Worm (Caenorhabditis elegans) whole organism, young adult: ENCODE measurements around the gene T10B5.7.

Experiments
- B0336.3 ChIP-seq: fragments of 200-800 bp; sonication (Bioruptor generic); IDR thresholded peaks from 2 replicates; pipeline ENCODE4 v1.3.6; 2022; ENCODE audit warnings: missing genetic modification characterization, missing compliant biosample characterization
- C06A6.2 ChIP-seq: fragments of 200-800 bp; sonication (Bioruptor generic); conservative IDR thresholded peaks from 2 replicates; pipeline ENCODE4 v1.3.6; 2022; ENCODE audit warnings: missing genetic modification characterization, missing compliant biosample characterization
- D2030.7 ChIP-seq: fragments of 200-800 bp; sonication (Bioruptor generic); IDR thresholded peaks from 2 replicates; pipeline ENCODE4 v1.3.6; 2022; ENCODE audit warnings: missing genetic modification reagents, missing genetic modification characterization, missing compliant biosample characterization
- F10E7.11 ChIP-seq: sonication (generic microtip); optimal IDR thresholded peaks from 2 replicates; lab custom pipeline; 2017; ENCODE audit warnings: mild to moderate bottlenecking, missing genetic modification characterization, moderate library complexity, missing compliant biosample characterization
- F22D6.2 ChIP-seq: sonication (generic microtip); optimal IDR thresholded peaks from 2 replicates; lab custom pipeline; 2016; ENCODE audit warnings: mild to moderate bottlenecking, missing genetic modification characterization, missing compliant biosample characterization
- F52B5.7 ChIP-seq: sonication (generic microtip); optimal IDR thresholded peaks from 2 replicates; lab custom pipeline; 2016; ENCODE audit warnings: mild to moderate bottlenecking, missing genetic modification characterization, missing compliant biosample characterization
- F55B11.4 ChIP-seq: sonication (generic microtip); optimal IDR thresholded peaks from 2 replicates; lab custom pipeline; 2016; ENCODE audit warnings: missing compliant biosample characterization, missing genetic modification characterization, borderline replicate concordance; ENCODE audit not compliant: insufficient read depth
- F57A8.1 ChIP-seq: fragments of 200-800 bp; sonication (Bioruptor generic); optimal IDR thresholded peaks from 2 replicates; lab custom pipeline; 2018; ENCODE audit warnings: mild to moderate bottlenecking, missing genetic modification characterization, moderate library complexity, missing compliant biosample characterization
- K11D2.4 ChIP-seq: fragments of 200-800 bp; sonication (Bioruptor generic); IDR thresholded peaks from 2 replicates; pipeline ENCODE4 v1.3.6; 2022; ENCODE audit warnings: missing genetic modification reagents, missing genetic modification characterization, missing compliant biosample characterization
- K12H6.12 ChIP-seq: fragments of 200-800 bp; sonication (Bioruptor generic); optimal IDR thresholded peaks from 2 replicates; lab custom pipeline; 2018; ENCODE audit warnings: mild to moderate bottlenecking, missing genetic modification characterization, missing compliant biosample characterization
- T07F8.4 ChIP-seq: sonication (generic microtip); optimal IDR thresholded peaks from 2 replicates; lab custom pipeline; 2016; ENCODE audit warnings: mild to moderate bottlenecking, missing genetic modification characterization, moderate library complexity, missing compliant biosample characterization
- Y53F4B.3 ChIP-seq: fragments of 200-800 bp; sonication (Bioruptor generic); IDR thresholded peaks from 2 replicates; pipeline ENCODE4 v1.3.6; 2022; ENCODE audit warnings: missing genetic modification reagents, missing genetic modification characterization, missing compliant biosample characterization
- Y56A3A.18 ChIP-seq: fragments of 200-800 bp; sonication (Bioruptor generic); IDR thresholded peaks from 2 replicates; pipeline ENCODE4 v1.3.6; 2022; ENCODE audit warnings: missing genetic modification reagents, missing genetic modification characterization, missing compliant biosample characterization
- Y95B8A.8 ChIP-seq: fragments of 200-800 bp; sonication (Bioruptor generic); IDR thresholded peaks from 2 replicates; pipeline ENCODE4 v1.3.6; 2022; ENCODE audit warnings: missing genetic modification reagents, missing genetic modification characterization, missing compliant biosample characterization
- ZK185.1 ChIP-seq: sonication (generic microtip); optimal IDR thresholded peaks from 2 replicates; lab custom pipeline; 2016; ENCODE audit warnings: mild to moderate bottlenecking, missing genetic modification characterization, missing compliant biosample characterization; ENCODE audit not compliant: poor library complexity, severe bottlenecking
- akir-1 ChIP-seq: fragments of 200-800 bp; sonication (Bioruptor generic); optimal IDR thresholded peaks from 2 replicates; lab custom pipeline; 2018; ENCODE audit warnings: mild to moderate bottlenecking, missing genetic modification characterization, moderate library complexity, missing compliant biosample characterization
- athp-1 ChIP-seq: sonication (generic microtip); optimal IDR thresholded peaks from 2 replicates; lab custom pipeline; 2017; ENCODE audit warnings: mild to moderate bottlenecking, missing genetic modification characterization, missing compliant biosample characterization
- attf-5 ChIP-seq: fragments of 200-800 bp; sonication (Bioruptor generic); optimal IDR thresholded peaks from 2 replicates; lab custom pipeline; 2018; ENCODE audit warnings: mild to moderate bottlenecking, missing genetic modification characterization, missing compliant biosample characterization
- attf-6 ChIP-seq: fragments of 200-800 bp; sonication (Bioruptor generic); IDR thresholded peaks from 2 replicates; pipeline ENCODE4 v1.3.6; 2022; ENCODE audit warnings: missing genetic modification reagents, missing genetic modification characterization, missing compliant biosample characterization
- ceh-40 ChIP-seq: fragments of 200-800 bp; sonication (Bioruptor generic); IDR thresholded peaks from 2 replicates; pipeline ENCODE4 v1.3.6; 2022; ENCODE audit warnings: missing genetic modification characterization, missing compliant biosample characterization
- dox-1 ChIP-seq: fragments of 200-800 bp; sonication (Bioruptor generic); IDR thresholded peaks from 2 replicates; pipeline ENCODE4 v1.3.6; 2022; ENCODE audit warnings: missing genetic modification reagents, missing genetic modification characterization, missing compliant biosample characterization
- egrh-3 ChIP-seq: fragments of 200-800 bp; sonication (Bioruptor generic); IDR thresholded peaks from 2 replicates; pipeline ENCODE4 v1.3.6; 2022; ENCODE audit warnings: missing genetic modification reagents, missing genetic modification characterization, missing compliant biosample characterization
- ekl-4 ChIP-seq: fragments of 200-800 bp; sonication (Bioruptor generic); IDR thresholded peaks from 2 replicates; pipeline ENCODE4 v1.3.6; 2022; ENCODE audit warnings: missing genetic modification reagents, missing genetic modification characterization, missing compliant biosample characterization
- fkh-3 ChIP-seq: sonication (generic microtip); optimal IDR thresholded peaks from 2 replicates; lab custom pipeline; 2016; ENCODE audit warnings: mild to moderate bottlenecking, missing genetic modification characterization, missing compliant biosample characterization
- hmg-20 ChIP-seq: fragments of 200-800 bp; sonication (Bioruptor generic); IDR thresholded peaks from 2 replicates; pipeline ENCODE4 v1.3.6; 2022; ENCODE audit warnings: missing genetic modification reagents, missing genetic modification characterization, missing compliant biosample characterization
- lag-1 ChIP-seq: fragments of 200-800 bp; sonication (Bioruptor generic); IDR thresholded peaks from 2 replicates; pipeline ENCODE4 v1.3.6; 2022; ENCODE audit warnings: missing genetic modification reagents, missing genetic modification characterization, missing compliant biosample characterization
- lin-26 ChIP-seq: fragments of 200-800 bp; sonication (Bioruptor generic); IDR thresholded peaks from 2 replicates; pipeline ENCODE4 v1.3.6; 2022; ENCODE audit warnings: missing genetic modification reagents, missing genetic modification characterization, missing compliant biosample characterization
- lin-40 ChIP-seq: sonication (generic microtip); optimal IDR thresholded peaks from 2 replicates; lab custom pipeline; 2016; ENCODE audit warnings: missing genetic modification characterization, mild to moderate bottlenecking, missing compliant biosample characterization, missing genotype, missing genetic modification reagents
- madf-10 ChIP-seq: sonication (generic microtip); optimal IDR thresholded peaks from 2 replicates; lab custom pipeline; 2016; ENCODE audit warnings: mild to moderate bottlenecking, missing genetic modification characterization, missing compliant biosample characterization
- madf-6 ChIP-seq: fragments of 200-800 bp; sonication (Bioruptor generic); IDR thresholded peaks from 2 replicates; pipeline ENCODE4 v1.3.6; 2022; ENCODE audit warnings: missing genetic modification reagents, missing genetic modification characterization, missing compliant biosample characterization
- madf-8 ChIP-seq: fragments of 200-800 bp; sonication (Bioruptor generic); conservative IDR thresholded peaks from 2 replicates; pipeline ENCODE4 v1.3.6; 2022; ENCODE audit warnings: missing genetic modification reagents, missing genetic modification characterization, missing compliant biosample characterization
- mcd-1 ChIP-seq: fragments of 200-800 bp; sonication (Bioruptor generic); IDR thresholded peaks from 2 replicates; pipeline ENCODE4 v1.3.6; 2022; ENCODE audit warnings: missing genetic modification reagents, missing genetic modification characterization, missing compliant biosample characterization
- nfyb-1 ChIP-seq: fragments of 200-800 bp; sonication (Bioruptor generic); IDR thresholded peaks from 2 replicates; pipeline ENCODE4 v1.3.6; 2022; ENCODE audit warnings: missing genetic modification reagents, missing genetic modification characterization, missing compliant biosample characterization
- nhr-120 ChIP-seq: fragments of 200-800 bp; sonication (Bioruptor generic); IDR thresholded peaks from 2 replicates; pipeline ENCODE4 v1.3.6; 2022; ENCODE audit warnings: missing genetic modification characterization, missing compliant biosample characterization
- nhr-27 ChIP-seq: fragments of 200-800 bp; sonication (Bioruptor generic); optimal IDR thresholded peaks from 2 replicates; lab custom pipeline; 2018; ENCODE audit warnings: mild to moderate bottlenecking, missing genetic modification characterization, moderate library complexity, missing compliant biosample characterization
- nhr-80 ChIP-seq: sonication (generic microtip); optimal IDR thresholded peaks from 2 replicates; lab custom pipeline; 2016; ENCODE audit warnings: missing genetic modification characterization, missing compliant biosample characterization
- pha-4 ChIP-seq: fragments of 150-350 bp; sonication (generic microtip); optimal IDR thresholded peaks from 2 replicates; lab custom pipeline; 2014; ENCODE audit warnings: missing biosample characterization, missing genetic modification reagents, missing genetic modification characterization
- rec-8 ChIP-seq, 2 experiments: sonication (generic microtip); optimal IDR thresholded peaks; 2 replicates each; lab custom pipeline; 2016; ENCODE audit warnings: mild to moderate bottlenecking in 2 of 2, missing genetic modification characterization in 2 of 2, missing genetic modification reagents in 2 of 2, missing genotype in 2 of 2, missing biosample characterization in 1 of 2, missing compliant biosample characterization in 1 of 2, moderate library complexity in 1 of 2
- repo-1 ChIP-seq: sonication (generic microtip); optimal IDR thresholded peaks from 2 replicates; lab custom pipeline; 2017; ENCODE audit warnings: mild to moderate bottlenecking, missing genetic modification characterization, missing compliant biosample characterization
- rpc-1 ChIP-seq, 2 experiments: fragments of 150-350 bp in 1 of 2; sonication (generic microtip) in 1 of 2; optimal IDR thresholded peaks; 2 replicates each; lab custom pipeline; 2014 to 2018; ENCODE audit warnings: missing biosample characterization in 1 of 2, missing genetic modification characterization in 1 of 2, missing genetic modification reagents in 1 of 2, missing genotype in 1 of 2
- sea-2 ChIP-seq: fragments of 200-800 bp; sonication (Bioruptor generic); IDR thresholded peaks from 2 replicates; pipeline ENCODE4 v1.3.6; 2022; ENCODE audit warnings: missing genetic modification characterization, missing compliant biosample characterization
- snpc-3.4 ChIP-seq: sonication (generic microtip); optimal IDR thresholded peaks from 2 replicates; lab custom pipeline; 2017; ENCODE audit warnings: missing genetic modification characterization, mild to moderate bottlenecking, missing compliant biosample characterization, antibody characterized with exemption, moderate library complexity, missing genotype, missing genetic modification reagents
- somi-1 ChIP-seq: fragments of 200-800 bp; sonication (Bioruptor generic); optimal IDR thresholded peaks from 2 replicates; lab custom pipeline; 2018; ENCODE audit warnings: mild to moderate bottlenecking, missing genetic modification characterization, missing compliant biosample characterization
- sptf-2 ChIP-seq: fragments of 200-800 bp; sonication (Bioruptor generic); optimal IDR thresholded peaks from 2 replicates; lab custom pipeline; 2018; ENCODE audit warnings: mild to moderate bottlenecking, missing genetic modification characterization, missing compliant biosample characterization
- tbp1 ChIP-seq: fragments of 200-800 bp; sonication (Bioruptor generic); optimal IDR thresholded peaks from 2 replicates; lab custom pipeline; 2018; ENCODE audit warnings: mild to moderate bottlenecking, missing genetic modification characterization, missing compliant biosample characterization
- ztf-18 ChIP-seq: sonication (generic microtip); optimal IDR thresholded peaks from 2 replicates; lab custom pipeline; 2016; ENCODE audit warnings: missing genotype, mild to moderate bottlenecking, missing genetic modification characterization, missing compliant biosample characterization
- ztf-26 ChIP-seq: sonication (generic microtip); optimal IDR thresholded peaks from 2 replicates; lab custom pipeline; 2017; ENCODE audit warnings: missing genetic modification characterization, missing compliant biosample characterization
- ztf-3 ChIP-seq: fragments of 200-800 bp; sonication (Bioruptor generic); optimal IDR thresholded peaks from 2 replicates; lab custom pipeline; 2018; ENCODE audit warnings: mild to moderate bottlenecking, missing genetic modification characterization, missing compliant biosample characterization

T10B5.7 gene

ce11 chrV:1868596-1869263 is 22.7 kb downstream of the T10B5.7 start, which contains the start of gene knl-3 (continued):
- peak; percentile 97 for TF ChIP-seq dox-1
- peak; percentile 95 for TF ChIP-seq ekl-4 (GFP tag; lab: Robert Waterston, UW)
- TF ChIP-seq K12H6.12 (tag; lab: Kevin White, UChicago): peak; percentile 76
- TF ChIP-seq rpc-1 (optimal IDR thresholded peaks at IDR 0.05; lab: Kevin White, UChicago): no peak
- TF ChIP-seq rpc-1 (tag; optimal IDR thresholded peaks at IDR 0.05; lab: Kevin White, UChicago): no peak
- peak; percentile 87 for TF ChIP-seq hmg-20 (GFP tag; lab: Robert Waterston, UW)
- no peak for TF ChIP-seq F55B11.4
- TF ChIP-seq nfyb-1 (GFP tag; lab: Robert Waterston, UW): peak; percentile 91
- TF ChIP-seq nhr-27 (tag; lab: Kevin White, UChicago): no peak
- no peak for TF ChIP-seq akir-1 (GFP tag; lab: Kevin White, UChicago)
- peak; percentile 72 for TF ChIP-seq repo-1
- TF ChIP-seq ZK185.1 (tag; lab: Kevin White, UChicago): no peak
- no peak for TF ChIP-seq ztf-3 (GFP tag; lab: Kevin White, UChicago)
- TF ChIP-seq attf-5 (GFP tag; lab: Kevin White, UChicago): peak; percentile 96
- peak; percentile 88 for TF ChIP-seq K11D2.4 (GFP tag; lab: Robert Waterston, UW)
- no peak for TF ChIP-seq F57A8.1 (GFP tag; lab: Kevin White, UChicago)
- TF ChIP-seq madf-10 (tag; lab: Kevin White, UChicago): peak; percentile 58
- peak; percentile 96 for TF ChIP-seq mcd-1 (GFP tag; lab: Robert Waterston, UW)
- no peak for TF ChIP-seq sptf-2 (GFP tag; lab: Kevin White, UChicago)
- TF ChIP-seq pha-4 (tag; lab: Kevin White, UChicago): peak; percentile 65
- peak; percentile 89 for TF ChIP-seq athp-1 (tag; lab: Kevin White, UChicago)
- TF ChIP-seq tbp1: peak; percentile 72
- TF ChIP-seq ztf-26 (tag; lab: Kevin White, UChicago): peak; percentile 68
- peak; percentile 89 for TF ChIP-seq lin-40 (tag; lab: Kevin White, UChicago)
- peak; percentile 95 for TF ChIP-seq D2030.7 (GFP tag; lab: Robert Waterston, UW)
- peak; percentile 64; the same call in 1 of the 2 replicates for TF ChIP-seq lin-26 (GFP tag; lab: Robert Waterston, UW)
- peak; percentile 90 for TF ChIP-seq Y95B8A.8 (GFP tag; lab: Robert Waterston, UW)
- peak; percentile 42 for TF ChIP-seq nhr-80 (tag; lab: Kevin White, UChicago)
- peak; percentile 64 for TF ChIP-seq C06A6.2
- no peak for TF ChIP-seq Y53F4B.3 (GFP tag; lab: Robert Waterston, UW)
- peak; percentile 91 for TF ChIP-seq madf-8
- no peak for TF ChIP-seq F52B5.7
- no peak for TF ChIP-seq nhr-120 (GFP tag; lab: Robert Waterston, UW)
- no peak for TF ChIP-seq lag-1 (GFP tag; lab: Robert Waterston, UW)
- peak; percentile 96 for TF ChIP-seq snpc-3.4 (tag; lab: Kevin White, UChicago)
- no peak for TF ChIP-seq sea-2 (GFP tag; lab: Robert Waterston, UW)
- TF ChIP-seq ztf-18: peak; percentile 100
- no peak for TF ChIP-seq F22D6.2 (tag; lab: Kevin White, UChicago)
- TF ChIP-seq madf-6: peak; percentile 98
- TF ChIP-seq ceh-40 (GFP tag; lab: Robert Waterston, UW): no peak
- peak; percentile 84 for TF ChIP-seq attf-6 (GFP tag; lab: Robert Waterston, UW)
- no peak for TF ChIP-seq rec-8 (tag; optimal IDR thresholded peaks at IDR 0.05; lab: Kevin White, UChicago)
- TF ChIP-seq T07F8.4 (tag; lab: Kevin White, UChicago): no peak
- peak; percentile 92 for TF ChIP-seq Y56A3A.18 (GFP tag; lab: Robert Waterston, UW)
- no peak for TF ChIP-seq fkh-3 (tag; lab: Kevin White, UChicago)
- TF ChIP-seq egrh-3: peak; percentile 42; the same call in 1 of the 2 replicates
- peak; percentile 97 for TF ChIP-seq B0336.3 (GFP tag; lab: Robert Waterston, UW)
- TF ChIP-seq F10E7.11 (tag; lab: Kevin White, UChicago): no peak
- peak; percentile 35 for TF ChIP-seq somi-1
